Fruit fly (Drosophila melanogaster): ENCODE data around the gene CG9886.

Gene CG9886

DNA sequence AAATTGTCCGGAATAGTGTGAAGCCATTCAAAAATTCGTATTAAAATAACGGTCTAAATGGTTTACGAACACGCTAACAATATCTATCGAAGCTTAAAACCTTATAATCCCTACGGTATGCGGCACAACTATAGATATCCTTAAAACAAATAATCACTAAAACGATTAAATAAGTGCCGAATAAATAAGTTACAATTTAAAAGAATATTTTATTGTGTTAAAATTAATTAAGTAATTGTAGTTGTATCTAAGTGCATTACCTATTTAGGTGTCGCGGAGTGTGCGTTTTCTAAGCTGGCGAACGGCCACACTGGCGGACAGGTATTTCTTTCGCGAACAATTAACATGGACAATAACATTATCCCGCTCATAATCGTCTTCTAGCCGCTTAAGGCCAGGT, 39.8 kb upstream of the CG9886 start, which contains the start of gene Eogt (continued):
- TF ChIP-seq CG8319 (GFP tag; optimal IDR thresholded peaks at IDR 0.05) (peak; percentile 79), fkh (GFP tag; optimal IDR thresholded peaks at IDR 0.05) (peak; percentile 46), CG6163 (GFP tag; IDR thresholded peaks at IDR 0.05) (peak; percentile 98), OdsH (GFP tag; optimal IDR thresholded peaks at IDR 0.05) (peak; percentile 96), dsx (GFP tag; optimal IDR thresholded peaks at IDR 0.05; ENCODE audit: poor library complexity, severe bottlenecking) (peak; percentile 95), Ets96B (tag; optimal IDR thresholded peaks at IDR 0.05) (peak; percentile 97), lz (GFP tag; optimal IDR thresholded peaks at IDR 0.05) (peak; percentile 95), CG9139 (GFP tag; optimal IDR thresholded peaks at IDR 0.05) (peak; percentile 80), eg (GFP tag; IDR thresholded peaks at IDR 0.05) (peak; percentile 99), CG8119 (GFP tag; IDR thresholded peaks at IDR 0.05) (peak; percentile 96), acj6 (GFP tag; optimal IDR thresholded peaks at IDR 0.05) (peak; percentile 95), esn (GFP tag; optimal IDR thresholded peaks at IDR 0.05) (peak; percentile 93), CG6276 (GFP tag; optimal IDR thresholded peaks at IDR 0.05) (peak; percentile 89), CG11294 (GFP tag; IDR thresholded peaks at IDR 0.05) (peak; percentile 96), CG1621 (tag; optimal IDR thresholded peaks at IDR 0.05) (peak; percentile 97), CG11902 (GFP tag; optimal IDR thresholded peaks at IDR 0.05) (peak; percentile 93), Eip93F (GFP tag; optimal IDR thresholded peaks at IDR 0.05) (peak; percentile 83), CG3032 (tag; optimal IDR thresholded peaks at IDR 0.05) (peak; percentile 98), CG34406 (GFP tag; optimal IDR thresholded peaks at IDR 0.05) (peak; percentile 95), CG8632 (GFP tag; optimal IDR thresholded peaks at IDR 0.05) (peak; percentile 93), spab (GFP tag; optimal IDR thresholded peaks at IDR 0.05) (peak; percentile 89), CG3919 (GFP tag; optimal IDR thresholded peaks at IDR 0.05) (peak; percentile 91), Hr4 (GFP tag; optimal IDR thresholded peaks at IDR 0.05) (peak; percentile 93), Lpt (GFP tag; optimal IDR thresholded peaks at IDR 0.05) (peak; percentile 89), Eip75B (GFP tag; optimal IDR thresholded peaks at IDR 0.05) (peak; percentile 89), CG4318 (GFP tag; optimal IDR thresholded peaks at IDR 0.05) (peak; percentile 89), dac (GFP tag; optimal IDR thresholded peaks at IDR 0.05) (peak; percentile 84), CG16779 (tag; optimal IDR thresholded peaks at IDR 0.05) (peak; percentile 88), CG6854 (GFP tag; optimal IDR thresholded peaks at IDR 0.05) (peak; percentile 83), Met (GFP tag; optimal IDR thresholded peaks at IDR 0.05) (peak; percentile 91), pdm3 (GFP tag; optimal IDR thresholded peaks at IDR 0.05) (peak; percentile 93), Hr38 (GFP tag; optimal IDR thresholded peaks at IDR 0.05) (no peak)

- no peak for TF ChIP-seq cyc (GFP tag; optimal IDR thresholded peaks at IDR 0.05)
- peak; percentile 90 for TF ChIP-seq fkh (GFP tag; optimal IDR thresholded peaks at IDR 0.05)
- TF ChIP-seq CG10631 (GFP tag; optimal IDR thresholded peaks at IDR 0.05) = no peak
- TF ChIP-seq CG31627 (GFP tag; optimal IDR thresholded peaks at IDR 0.05) = no peak
- no peak for TF ChIP-seq CG6792 (GFP tag; optimal IDR thresholded peaks at IDR 0.05)
- no peak for TF ChIP-seq CG16779 (tag; optimal IDR thresholded peaks at IDR 0.05)
- no peak for TF ChIP-seq fd59A (GFP tag; optimal IDR thresholded peaks at IDR 0.05)
- peak; percentile 27 for TF ChIP-seq Sox14 (GFP tag; optimal IDR thresholded peaks at IDR 0.05)
- no peak for TF ChIP-seq OdsH (GFP tag; optimal IDR thresholded peaks at IDR 0.05)
Measured at dm6 chr2L:2382971-2383370, 37.7 kb upstream of the CG9886 start, which contains the start of gene PIG-Wa. Gene PIG-Wa (plus strand): TSS chr2L:2383202.

DNA sequence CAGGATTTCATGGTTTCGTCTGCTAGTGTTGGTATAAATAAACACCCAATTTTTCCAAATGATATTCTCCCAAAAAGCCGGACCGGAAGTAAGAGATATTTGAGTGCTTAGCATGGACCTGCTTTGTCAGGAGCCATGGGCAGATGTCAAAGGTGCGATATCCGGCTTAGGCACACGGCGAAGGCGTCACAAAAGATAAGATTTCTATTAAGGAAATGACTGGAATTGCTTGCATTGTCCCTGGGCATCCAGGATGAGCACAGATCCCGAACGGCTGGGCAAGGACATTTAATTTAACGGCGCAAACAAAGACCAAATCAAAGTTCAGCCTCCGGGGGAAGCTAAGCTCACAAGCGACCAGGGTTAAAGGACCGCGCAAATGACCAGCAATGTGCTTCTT, 34.9 kb upstream of the CG9886 start, which contains the start of gene CG3557:
TSS of gene CG3557 (minus strand) at position 101 of the 400 bp plus-strand sequence.
- no peak for TF ChIP-seq Sox14 (GFP tag; optimal IDR thresholded peaks at IDR 0.05)
- no peak for TF ChIP-seq svp (GFP tag)
- no peak for TF ChIP-seq Eip75B (GFP tag; optimal IDR thresholded peaks at IDR 0.05)

Measured in whole organism, prepupa.